Worm (Caenorhabditis elegans) whole organism, L4 larva: Measurements from ENCODE around the gene T28F3.9.

Source experiments
- F10B5.3 ChIP-seq: sonication (generic microtip); optimal IDR thresholded peaks from 2 replicates; lab custom pipeline; 2016; ENCODE audit warnings: mild to moderate bottlenecking, missing genetic modification characterization, missing compliant biosample characterization
- F37D6.2 ChIP-seq: sonication (generic microtip); optimal IDR thresholded peaks from 2 replicates; lab custom pipeline; 2016; ENCODE audit warnings: mild to moderate bottlenecking, missing genetic modification characterization, missing compliant biosample characterization
- F49E8.2 ChIP-seq: sonication (generic microtip); optimal IDR thresholded peaks from 2 replicates; lab custom pipeline; 2016; ENCODE audit warnings: missing compliant biosample characterization, mild to moderate bottlenecking, missing genetic modification characterization, borderline replicate concordance
- T26A8.4 ChIP-seq: fragments of 200-800 bp; sonication (Bioruptor generic); IDR thresholded peaks from 2 replicates; pipeline ENCODE4 v1.3.6; 2022; ENCODE audit warnings: missing genetic modification characterization, missing compliant biosample characterization
- Y48G9A.11 ChIP-seq: fragments of 200-800 bp; sonication (Bioruptor generic); IDR thresholded peaks from 2 replicates; pipeline ENCODE4 v1.3.6; 2022; ENCODE audit warnings: missing genetic modification reagents, missing genetic modification characterization, missing compliant biosample characterization
- Y5F2A.4 ChIP-seq: fragments of 200-800 bp; sonication (Bioruptor generic); optimal IDR thresholded peaks from 2 replicates; lab custom pipeline; 2018; ENCODE audit warnings: mild to moderate bottlenecking, missing genetic modification characterization, missing compliant biosample characterization
- ZK337.2 ChIP-seq: fragments of 200-800 bp; sonication (Bioruptor generic); IDR thresholded peaks from 2 replicates; pipeline ENCODE4 v1.3.6; 2022; ENCODE audit warnings: missing genetic modification reagents, missing genetic modification characterization, missing compliant biosample characterization
- aha-1 ChIP-seq: fragments of 150-350 bp; peaks from one replicate; lab custom pipeline; 2014; ENCODE audit warnings: missing biosample characterization, missing genetic modification characterization
- ama-1 ChIP-seq: fragments of 150-350 bp; optimal IDR thresholded peaks from 2 replicates; lab custom pipeline; 2014; ENCODE audit warnings: inconsistent platforms, mixed read lengths
- attf-4 ChIP-seq: sonication (generic microtip); optimal IDR thresholded peaks from 3 replicates; lab custom pipeline; 2017; ENCODE audit warnings: missing biosample characterization, missing genetic modification characterization
- ceh-62 ChIP-seq: sonication (generic microtip); optimal IDR thresholded peaks from 2 replicates; lab custom pipeline; 2017; ENCODE audit warnings: missing biosample characterization, missing genetic modification characterization
- ceh-82 ChIP-seq: sonication (generic microtip); optimal IDR thresholded peaks from 2 replicates; lab custom pipeline; 2017; ENCODE audit warnings: missing biosample characterization, missing genetic modification characterization
- daf-16 ChIP-seq, 3 experiments: sonication (generic microtip); optimal IDR thresholded peaks; 2 replicates each; lab custom pipeline; 2016 to 2017; ENCODE audit warnings: missing genetic modification characterization in 3 of 3, missing genetic modification reagents in 3 of 3, mild to moderate bottlenecking in 2 of 3, missing compliant biosample characterization in 2 of 3, missing biosample characterization in 1 of 3, moderate library complexity in 1 of 3
- daf-19 ChIP-seq: fragments of 200-800 bp; sonication (Bioruptor generic); conservative IDR thresholded peaks from 2 replicates; pipeline ENCODE4 v1.3.6; 2022; ENCODE audit warnings: missing genetic modification characterization, missing compliant biosample characterization
- dmd-6 ChIP-seq: fragments of 200-800 bp; sonication (Bioruptor generic); IDR thresholded peaks from 2 replicates; pipeline ENCODE4 v1.3.6; 2022; ENCODE audit warnings: missing genetic modification reagents, missing genetic modification characterization, missing compliant biosample characterization
- dpl-1 ChIP-seq: fragments of 150-350 bp; optimal IDR thresholded peaks from 2 replicates; lab custom pipeline; 2014; ENCODE audit warnings: missing biosample characterization, missing genetic modification reagents, missing genetic modification characterization
- egl-27 ChIP-seq: sonication (generic microtip); optimal IDR thresholded peaks from 3 replicates; lab custom pipeline; 2017; ENCODE audit warnings: missing biosample characterization, missing genetic modification reagents, missing genetic modification characterization
- egl-43 ChIP-seq: fragments of 200-800 bp; sonication (Bioruptor generic); IDR thresholded peaks from 2 replicates; pipeline ENCODE4 v1.3.6; 2022; ENCODE audit warnings: missing genetic modification reagents, missing genetic modification characterization, missing compliant biosample characterization
- fos-1 ChIP-seq: fragments of 150-350 bp; optimal IDR thresholded peaks from 2 replicates; lab custom pipeline; 2014; ENCODE audit warnings: missing biosample characterization, missing genetic modification characterization
- gei-8 ChIP-seq: fragments of 200-800 bp; sonication (Bioruptor generic); optimal IDR thresholded peaks from 2 replicates; lab custom pipeline; 2018; ENCODE audit warnings: mild to moderate bottlenecking, missing genetic modification characterization, missing compliant biosample characterization
- jun-1 ChIP-seq: fragments of 150-350 bp; optimal IDR thresholded peaks from 2 replicates; lab custom pipeline; 2014; ENCODE audit warnings: missing biosample characterization, missing genetic modification reagents, missing genetic modification characterization
- madf-5 ChIP-seq, 2 experiments: fragments of 200-800 bp; sonication (Bioruptor generic); IDR thresholded peaks; 2 replicates each; pipeline ENCODE4 v1.3.6; 2022; ENCODE audit warnings: missing compliant biosample characterization in 2 of 2, missing genetic modification characterization in 2 of 2
- madf-9 ChIP-seq: fragments of 200-800 bp; sonication (Bioruptor generic); conservative IDR thresholded peaks from 2 replicates; pipeline ENCODE4 v1.3.6; 2022; ENCODE audit warnings: missing genetic modification reagents, missing genetic modification characterization, missing compliant biosample characterization
- mdl-1 ChIP-seq, 2 experiments: fragments of 150-350 bp in 1 of 2; sonication (generic microtip) in 1 of 2; optimal IDR thresholded peaks; 2 replicates each; lab custom pipeline; 2014 to 2017; ENCODE audit warnings: missing biosample characterization in 2 of 2, missing genetic modification characterization in 2 of 2
- mxl-2 ChIP-seq: fragments of 200-800 bp; sonication (Bioruptor generic); conservative IDR thresholded peaks from 2 replicates; pipeline ENCODE4 v1.3.6; 2022; ENCODE audit warnings: missing genetic modification reagents, missing genetic modification characterization, missing compliant biosample characterization
- mxl-3 ChIP-seq: fragments of 200-800 bp; sonication (Bioruptor generic); optimal IDR thresholded peaks from 2 replicates; lab custom pipeline; 2018; ENCODE audit warnings: mild to moderate bottlenecking, missing genetic modification characterization, missing compliant biosample characterization
- nhr-10 ChIP-seq: fragments of 150-350 bp; optimal IDR thresholded peaks from 2 replicates; lab custom pipeline; 2014; ENCODE audit warnings: missing biosample characterization, missing genetic modification characterization
- nhr-111 ChIP-seq: fragments of 200-800 bp; sonication (Bioruptor generic); optimal IDR thresholded peaks from 2 replicates; lab custom pipeline; 2018; ENCODE audit warnings: mild to moderate bottlenecking, missing genetic modification characterization, missing compliant biosample characterization
- nhr-41 ChIP-seq: fragments of 200-800 bp; sonication (Bioruptor generic); IDR thresholded peaks from 2 replicates; pipeline ENCODE4 v1.3.6; 2022; ENCODE audit warnings: missing genetic modification reagents, missing genetic modification characterization, missing compliant biosample characterization
- nhr-42 ChIP-seq: fragments of 200-800 bp; sonication (Bioruptor generic); IDR thresholded peaks from 2 replicates; pipeline ENCODE4 v1.3.6; 2022; ENCODE audit warnings: missing genetic modification characterization, missing compliant biosample characterization
- saeg-2 ChIP-seq: fragments of 200-800 bp; sonication (Bioruptor generic); IDR thresholded peaks from 2 replicates; pipeline ENCODE4 v1.3.6; 2022; ENCODE audit warnings: missing genetic modification reagents, missing genetic modification characterization, missing compliant biosample characterization
- set-16 ChIP-seq: fragments of 200-800 bp; sonication (Bioruptor generic); IDR thresholded peaks from 2 replicates; pipeline ENCODE4 v1.3.6; 2022; ENCODE audit warnings: missing genetic modification reagents, missing genetic modification characterization, missing compliant biosample characterization
- snpc-1.2 ChIP-seq: fragments of 200-800 bp; sonication (Bioruptor generic); IDR thresholded peaks from 2 replicates; pipeline ENCODE4 v1.3.6; 2022; ENCODE audit warnings: missing genetic modification reagents, missing genetic modification characterization, missing compliant biosample characterization
- tag-97 ChIP-seq: fragments of 200-800 bp; sonication (Bioruptor generic); IDR thresholded peaks from 2 replicates; pipeline ENCODE4 v1.3.6; 2022; ENCODE audit warnings: missing genetic modification characterization, missing compliant biosample characterization
- unc-62 ChIP-seq, 3 experiments: fragments of 150-350 bp in 1 of 3; sonication (generic microtip); optimal IDR thresholded peaks in 2 of 3; peaks in 1 of 3; 1 replicate in 1 of 3; 2 replicates in 2 of 3; lab custom pipeline; 2014 to 2017; ENCODE audit warnings: missing biosample characterization in 3 of 3, missing genetic modification characterization in 3 of 3, missing genetic modification reagents in 3 of 3, missing genotype in 1 of 3
- zag-1 ChIP-seq: fragments of 150-350 bp; optimal IDR thresholded peaks from 2 replicates; lab custom pipeline; 2014; ENCODE audit warnings: missing biosample characterization, missing genetic modification characterization
- zfp-3 ChIP-seq: fragments of 200-800 bp; sonication (Bioruptor generic); conservative IDR thresholded peaks from 2 replicates; pipeline ENCODE4 v1.3.6; 2022; ENCODE audit warnings: missing genetic modification reagents, missing genetic modification characterization, missing compliant biosample characterization

T28F3.9 gene

DNA sequence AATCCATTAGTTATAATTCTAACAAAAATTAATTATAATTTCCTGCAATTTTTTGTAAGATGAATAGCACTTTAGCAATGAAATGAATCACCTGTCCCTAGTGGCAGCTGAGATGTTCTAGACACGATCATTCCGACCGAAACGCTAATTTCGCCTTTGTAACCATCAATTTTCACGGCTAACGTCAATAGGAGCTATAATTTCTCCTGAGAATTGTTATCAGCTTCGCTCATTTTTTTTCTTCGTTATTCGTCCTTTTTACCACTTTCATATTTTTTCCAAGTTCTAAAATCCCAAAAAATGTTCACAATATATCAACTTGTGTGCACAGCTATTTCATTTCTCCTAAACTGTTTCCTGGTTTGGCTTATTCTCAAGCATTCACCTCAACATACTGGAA, 43.0 kb upstream of the T28F3.9 start, which contains the start of gene str-187:
Gene str-187 (plus strand): TSS at position 301 of the 400 bp plus-strand sequence.
- TF ChIP-seq ceh-82 (tag; lab: Kevin White, UChicago) (no peak), T26A8.4 (GFP tag; lab: Robert Waterston, UW) (no peak), attf-4 (no peak), Y5F2A.4 (GFP tag; lab: Kevin White, UChicago) (no peak), ama-1 (no peak), F49E8.2 (tag; lab: Kevin White, UChicago) (no peak), F37D6.2 (no peak), madf-5 (GFP tag; IDR thresholded peaks at IDR 0.05; lab: Robert Waterston, UW) (no peak), nhr-111 (GFP tag; lab: Kevin White, UChicago) (no peak), nhr-42 (no peak), daf-16 (GFP tag; optimal IDR thresholded peaks at IDR 0.05; lab: Kevin White, UChicago) (no peak), daf-16 (tag; optimal IDR thresholded peaks at IDR 0.05; lab: Kevin White, UChicago) (no peak), Y48G9A.11 (no peak), F10B5.3 (tag; lab: Kevin White, UChicago) (no peak), dpl-1 (GFP tag; lab: Kevin White, UChicago) (no peak), snpc-1.2 (GFP tag; lab: Robert Waterston, UW) (no peak), mxl-3 (GFP tag; lab: Kevin White, UChicago) (no peak), set-16 (no peak)

DNA sequence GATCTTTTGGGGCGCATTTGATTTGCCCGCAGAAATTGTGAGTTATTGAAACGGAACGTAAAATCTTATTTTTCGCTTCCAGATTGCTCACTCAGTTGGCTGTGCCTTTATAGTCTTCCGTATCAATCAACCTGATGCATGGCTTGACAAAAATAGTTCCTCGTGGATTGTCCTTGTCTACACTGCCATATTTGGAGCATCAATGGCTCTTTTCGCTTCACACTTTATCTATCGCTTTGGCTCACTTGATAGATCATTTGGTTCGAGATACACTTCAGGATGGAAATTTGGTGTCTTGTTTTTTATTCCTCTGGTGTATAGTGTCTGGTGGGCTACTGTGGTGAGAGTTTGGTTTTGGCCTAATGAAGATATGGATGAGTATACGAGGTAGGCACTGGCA, 42.6 kb upstream of the T28F3.9 start:
- TF ChIP-seq tag-97 (GFP tag; lab: Robert Waterston, UW): no peak
- TF ChIP-seq ceh-62 (tag; lab: Kevin White, UChicago): no peak
- TF ChIP-seq F10B5.3 (tag; lab: Kevin White, UChicago): no peak
- TF ChIP-seq aha-1 (tag; lab: Kevin White, UChicago): peak; percentile 96

DNA sequence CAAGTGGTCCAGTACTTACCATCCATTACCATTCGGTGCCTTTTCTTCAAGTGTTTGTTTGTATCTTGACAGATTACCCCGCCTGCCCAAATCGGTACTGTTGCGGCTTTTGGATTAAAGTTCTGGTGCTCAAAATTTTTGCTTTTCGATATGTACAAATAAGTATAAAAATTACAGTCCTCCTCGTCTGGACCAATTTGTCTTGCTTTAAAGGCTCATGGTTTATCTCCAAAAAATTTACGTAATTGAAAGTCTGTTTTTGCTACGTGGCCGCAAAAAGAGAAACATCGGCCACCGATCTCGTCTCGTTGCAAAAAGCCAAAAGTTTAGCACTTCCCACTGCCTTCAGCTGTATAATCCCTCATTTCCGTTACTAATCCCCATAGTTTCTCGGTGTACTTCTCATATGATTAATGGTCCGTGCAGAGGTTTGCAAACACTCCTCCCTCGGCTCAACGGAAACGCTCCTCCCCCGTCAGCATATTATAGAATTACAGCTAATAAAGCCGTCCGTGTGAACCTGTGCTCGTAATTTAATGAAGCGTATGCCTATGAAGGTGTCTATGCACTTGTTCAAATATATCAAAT, 40.9 kb upstream of the T28F3.9 start:
- TF ChIP-seq zfp-3 (GFP tag; lab: Robert Waterston, UW) (no peak), unc-62 (GFP tag; optimal IDR thresholded peaks at IDR 0.05 in 1 of 2; lab: Kevin White, UChicago) (peak in 1 of 2 experiments; percentile 96), unc-62 (tag; optimal IDR thresholded peaks at IDR 0.05; lab: Kevin White, UChicago) (no peak), nhr-41 (GFP tag; lab: Robert Waterston, UW) (no peak), egl-43 (0 out of 2 replicates have a peak, but pooled peaks have one; percentile 29), mxl-2 (GFP tag; lab: Robert Waterston, UW) (no peak), gei-8 (GFP tag; lab: Kevin White, UChicago) (no peak), zag-1 (tag; lab: Kevin White, UChicago) (no peak)

DNA sequence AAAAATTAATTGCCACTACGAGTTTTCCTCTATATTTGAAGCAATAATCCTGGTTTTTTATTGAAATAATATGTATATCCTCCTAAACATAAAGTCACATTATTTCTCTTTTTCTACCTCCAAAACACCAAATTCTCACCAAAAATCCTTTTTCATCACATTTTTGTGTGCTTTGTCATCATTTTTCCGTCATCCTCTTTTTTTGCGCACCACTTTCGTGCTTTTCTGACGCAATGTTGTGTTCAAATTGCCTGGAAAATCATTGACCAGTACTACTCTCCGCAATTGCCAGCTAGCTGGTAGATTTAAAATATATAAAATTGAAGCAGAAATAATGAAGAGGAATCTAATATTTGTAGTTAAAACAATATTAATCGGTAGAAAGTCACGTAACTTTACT, 40.2 kb upstream of the T28F3.9 start:
- TF ChIP-seq nhr-10 (tag; lab: Kevin White, UChicago) (no peak), jun-1 (no peak), dmd-6 (GFP tag; lab: Robert Waterston, UW) (no peak), mdl-1 (tag; optimal IDR thresholded peaks at IDR 0.05; lab: Kevin White, UChicago) (no peak), madf-9 (GFP tag; lab: Robert Waterston, UW) (no peak), ZK337.2 (GFP tag; lab: Robert Waterston, UW) (no peak), F37D6.2 (no peak), saeg-2 (GFP tag; lab: Robert Waterston, UW) (no peak), egl-27 (tag; lab: Kevin White, UChicago) (no peak), fos-1 (tag; lab: Kevin White, UChicago) (no peak), daf-19 (GFP tag; lab: Robert Waterston, UW) (no peak)
